Fruit fly (Drosophila melanogaster) whole organism, pupa: ENCODE results near the gene Cyp4d1.

Experiments used
- CG10348 ChIP-seq: fragments of 200-800 bp; sonication (Bioruptor generic); IDR thresholded peaks from 2 replicates; pipeline ENCODE4 v1.3.6; 2022; ENCODE audit warnings: missing biosample characterization, missing genetic modification characterization
- CG12605 ChIP-seq: fragments of 200-800 bp; sonication (Bioruptor generic); IDR thresholded peaks from 2 replicates; pipeline ENCODE4 v1.3.6; 2022; ENCODE audit warnings: missing biosample characterization, missing genetic modification characterization
- CG13204 ChIP-seq: fragments of 200-800 bp; sonication (Bioruptor generic); optimal IDR thresholded peaks from 2 replicates; lab custom pipeline; 2018; ENCODE audit warnings: missing biosample characterization, mild to moderate bottlenecking, missing genetic modification characterization, moderate library complexity
- CG14655 ChIP-seq: fragments of 200-800 bp; sonication (Bioruptor generic); optimal IDR thresholded peaks from 3 replicates; lab custom pipeline; 2017; ENCODE audit warnings: mild to moderate bottlenecking, missing biosample characterization, missing genetic modification reagents, missing genetic modification characterization
- CG15710 ChIP-seq: fragments of 200-800 bp; sonication (Bioruptor generic); optimal IDR thresholded peaks from 2 replicates; lab custom pipeline; 2018; ENCODE audit warnings: missing biosample characterization, mild to moderate bottlenecking, missing genetic modification characterization, moderate library complexity
- CG17806 ChIP-seq: fragments of 200-800 bp; sonication (Bioruptor generic); optimal IDR thresholded peaks from 2 replicates; lab custom pipeline; 2018; ENCODE audit warnings: missing biosample characterization, mild to moderate bottlenecking, missing genetic modification characterization, moderate library complexity
- CG32121 ChIP-seq: fragments of 200-800 bp; sonication (Bioruptor generic); IDR thresholded peaks from 2 replicates; pipeline ENCODE4 v1.3.6; 2022; ENCODE audit warnings: missing biosample characterization, missing genetic modification characterization
- CG34367 ChIP-seq: fragments of 200-800 bp; sonication (Bioruptor generic); optimal IDR thresholded peaks from 2 replicates; lab custom pipeline; 2018; ENCODE audit warnings: missing biosample characterization, mild to moderate bottlenecking, missing genetic modification characterization
- CG4496 ChIP-seq: fragments of 200-800 bp; sonication (Bioruptor generic); IDR thresholded peaks from 3 replicates; pipeline ENCODE4 v1.3.6; 2022; ENCODE audit warnings: missing biosample characterization, missing genetic modification characterization
- CG8159 ChIP-seq: fragments of 200-800 bp; sonication (Bioruptor generic); optimal IDR thresholded peaks from 3 replicates; lab custom pipeline; 2018; ENCODE audit warnings: missing biosample characterization, mild to moderate bottlenecking, missing genetic modification characterization, moderate library complexity
- CG8301 ChIP-seq: fragments of 200-800 bp; sonication (Bioruptor generic); optimal IDR thresholded peaks from 2 replicates; lab custom pipeline; 2018; ENCODE audit warnings: missing biosample characterization, mild to moderate bottlenecking, missing genetic modification characterization
- CG9948 ChIP-seq: fragments of 200-800 bp; sonication (Bioruptor generic); optimal IDR thresholded peaks from 2 replicates; lab custom pipeline; 2018; ENCODE audit warnings: missing biosample characterization, mild to moderate bottlenecking, missing genetic modification characterization, moderate library complexity
- D1 ChIP-seq: fragments of 200-800 bp; sonication (Bioruptor generic); optimal IDR thresholded peaks from 2 replicates; lab custom pipeline; 2018; ENCODE audit warnings: missing biosample characterization, mild to moderate bottlenecking, missing genetic modification characterization, moderate library complexity
- EcR ChIP-seq: fragments of 200-800 bp; sonication (Bioruptor generic); optimal IDR thresholded peaks from 3 replicates; lab custom pipeline; 2019; ENCODE audit warnings: missing biosample characterization, missing genetic modification characterization, mild to moderate bottlenecking, moderate library complexity, missing genetic modification reagents
- Ets98B ChIP-seq: fragments of 200-800 bp; sonication (Bioruptor generic); IDR thresholded peaks from 2 replicates; pipeline ENCODE4 v1.3.6; 2022; ENCODE audit warnings: missing biosample characterization, missing genetic modification characterization
- Pif1A ChIP-seq: fragments of 200-800 bp; sonication (Bioruptor generic); optimal IDR thresholded peaks from 3 replicates; lab custom pipeline; 2016; ENCODE audit warnings: missing biosample characterization, missing genetic modification characterization
- Pif1B ChIP-seq: fragments of 200-800 bp; sonication (Bioruptor generic); optimal IDR thresholded peaks from 3 replicates; lab custom pipeline; 2016; ENCODE audit warnings: missing biosample characterization, missing genetic modification characterization
- Snoo ChIP-seq: fragments of 200-800 bp; sonication (Bioruptor generic); optimal IDR thresholded peaks from 3 replicates; lab custom pipeline; 2017; ENCODE audit warnings: missing biosample characterization, mild to moderate bottlenecking, missing genetic modification characterization, inconsistent platforms
- fd96Ca ChIP-seq: fragments of 200-800 bp; sonication (Bioruptor generic); IDR thresholded peaks from 3 replicates; pipeline ENCODE4 v1.3.6; 2022; ENCODE audit warnings: missing biosample characterization, missing genetic modification characterization
- gl ChIP-seq: fragments of 200-800 bp; sonication (Bioruptor generic); optimal IDR thresholded peaks from 2 replicates; lab custom pipeline; 2018; ENCODE audit warnings: missing biosample characterization, mild to moderate bottlenecking, missing genetic modification characterization
- rn ChIP-seq: fragments of 200-800 bp; sonication (Bioruptor generic); IDR thresholded peaks from 2 replicates; pipeline ENCODE4 v1.3.6; 2022; ENCODE audit warnings: missing biosample characterization, missing genetic modification characterization

Gene Cyp4d1

dm6 chrX:2125527-2126088 lies 36.4 kb downstream of the Cyp4d1 start:
- TF ChIP-seq CG15710 (tag; lab: Kevin White, UChicago) = no peak
- no peak for TF ChIP-seq D1 (tag; lab: Kevin White, UChicago)
- TF ChIP-seq Snoo (tag; lab: Kevin White, UChicago) = no peak
- TF ChIP-seq gl (tag; lab: Kevin White, UChicago) = no peak
- TF ChIP-seq rn = no peak
- no peak for TF ChIP-seq CG14655
- no peak for TF ChIP-seq Pif1B
- no peak for TF ChIP-seq fd96Ca
- no peak for TF ChIP-seq CG34367 (tag; lab: Kevin White, UChicago)
- no peak for TF ChIP-seq CG10348 (GFP tag; lab: Robert Waterston, UW)
- no peak for TF ChIP-seq CG13204 (GFP tag; lab: Kevin White, UChicago)
- TF ChIP-seq CG17806 = no peak
- no peak for TF ChIP-seq CG8159
- TF ChIP-seq CG32121 (GFP tag; lab: Robert Waterston, UW) = no peak
- TF ChIP-seq CG12605 (GFP tag; lab: Robert Waterston, UW) = 0 out of 2 replicates have a peak, but pooled peaks have one; percentile 20
- TF ChIP-seq CG9948 (tag; lab: Kevin White, UChicago) = no peak
- no peak for TF ChIP-seq CG8301 (tag; lab: Kevin White, UChicago)
- no peak for TF ChIP-seq Pif1A (GFP tag; lab: Kevin White, UChicago)
- peak; percentile 19; the same call in 1 of the 2 replicates for TF ChIP-seq Ets98B
- peak; percentile 60; the same call in 1 of the 3 replicates for TF ChIP-seq CG4496 (GFP tag; lab: Robert Waterston, UW)
- no peak for TF ChIP-seq EcR

dm6 chrX:2123965-2124688 lies 37.9 kb downstream of the Cyp4d1 start:
- TF ChIP-seq CG13204 (GFP tag; lab: Kevin White, UChicago) (peak; percentile 69), Snoo (tag; lab: Kevin White, UChicago) (peak; percentile 89), CG9948 (tag; lab: Kevin White, UChicago) (peak; percentile 96), Ets98B (peak; percentile 84), fd96Ca (peak; percentile 82), D1 (tag; lab: Kevin White, UChicago) (peak; percentile 90), CG14655 (peak; percentile 93), rn (peak; percentile 90), gl (tag; lab: Kevin White, UChicago) (peak; percentile 95), EcR (peak; percentile 12), Pif1B (peak; percentile 67), CG34367 (tag; lab: Kevin White, UChicago) (peak; percentile 82), CG10348 (GFP tag; lab: Robert Waterston, UW) (peak; percentile 75), CG32121 (GFP tag; lab: Robert Waterston, UW) (peak; percentile 58; the same call in 1 of the 2 replicates), CG17806 (peak; percentile 86), CG12605 (GFP tag; lab: Robert Waterston, UW) (peak; percentile 95), CG15710 (tag; lab: Kevin White, UChicago) (peak; percentile 94), CG4496 (GFP tag; lab: Robert Waterston, UW) (peak; percentile 94), CG8301 (tag; lab: Kevin White, UChicago) (peak; percentile 53), CG8159 (peak; percentile 97), Pif1A (GFP tag; lab: Kevin White, UChicago) (peak; percentile 82)

- TF ChIP-seq fd96Ca = peak; percentile 89
- peak; percentile 61 for TF ChIP-seq Snoo (tag; lab: Kevin White, UChicago)
- TF ChIP-seq CG4496 (GFP tag; lab: Robert Waterston, UW) = peak; percentile 93
- no peak for TF ChIP-seq D1 (tag; lab: Kevin White, UChicago)
- TF ChIP-seq Pif1B = no peak
- no peak for TF ChIP-seq CG10348 (GFP tag; lab: Robert Waterston, UW)
- TF ChIP-seq Pif1A (GFP tag; lab: Kevin White, UChicago) = peak; percentile 29
- peak; percentile 84 for TF ChIP-seq Ets98B
- peak; percentile 88 for TF ChIP-seq CG34367 (tag; lab: Kevin White, UChicago)
- peak; percentile 24 for TF ChIP-seq CG9948 (tag; lab: Kevin White, UChicago)
- peak; percentile 88 for TF ChIP-seq CG32121 (GFP tag; lab: Robert Waterston, UW)
- TF ChIP-seq rn = peak; percentile 90
- TF ChIP-seq CG8301 (tag; lab: Kevin White, UChicago) = peak; percentile 76
- TF ChIP-seq CG12605 (GFP tag; lab: Robert Waterston, UW) = peak; percentile 88
- peak; percentile 82 for TF ChIP-seq CG14655
- peak; percentile 97 for TF ChIP-seq gl (tag; lab: Kevin White, UChicago)
- TF ChIP-seq CG8159 = peak; percentile 60
- peak; percentile 10 for TF ChIP-seq EcR
- TF ChIP-seq CG15710 (tag; lab: Kevin White, UChicago) = peak; percentile 69
- TF ChIP-seq CG17806 = peak; percentile 60
- peak; percentile 78 for TF ChIP-seq CG13204 (GFP tag; lab: Kevin White, UChicago)
Measured at dm6 chrX:2123013-2123964, 38.7 kb downstream of the Cyp4d1 start, which contains the start of gene ph-d. ph-d (minus strand) TSS chrX:2123286.
